Fruit fly (Drosophila melanogaster) whole organism, embryonic: ENCODE measurements around the gene CAH7.

Experiments used
- Aef1 ChIP-seq: fragments of 200-800 bp; sonication (Bioruptor generic); IDR thresholded peaks from 3 replicates; pipeline ENCODE4 v1.3.6; 2022; ENCODE audit warnings: missing biosample characterization, missing genetic modification characterization
- CG11560 ChIP-seq: fragments of 200-800 bp; sonication (Bioruptor generic); IDR thresholded peaks from 3 replicates; pipeline ENCODE4 v1.3.6; 2022; ENCODE audit warnings: missing biosample characterization, missing genetic modification characterization
- CG11696 ChIP-seq: fragments of 200-800 bp; sonication (Bioruptor generic); IDR thresholded peaks from 2 replicates; pipeline ENCODE4 v1.3.6; 2022; ENCODE audit warnings: missing biosample characterization, missing genetic modification characterization
- CG12391 ChIP-seq: fragments of 200-800 bp; sonication (Bioruptor generic); optimal IDR thresholded peaks from 3 replicates; lab custom pipeline; 2018; ENCODE audit warnings: missing biosample characterization, mild to moderate bottlenecking, missing genetic modification characterization, moderate library complexity
- CG12769 ChIP-seq: fragments of 200-800 bp; sonication (Bioruptor generic); optimal IDR thresholded peaks from 2 replicates; lab custom pipeline; 2019; ENCODE audit warnings: missing biosample characterization, mild to moderate bottlenecking, missing genetic modification characterization, moderate library complexity
- CG13424 ChIP-seq: fragments of 200-800 bp; sonication (Bioruptor generic); optimal IDR thresholded peaks from 2 replicates; lab custom pipeline; 2019; ENCODE audit warnings: missing biosample characterization, mild to moderate bottlenecking, missing genetic modification characterization, moderate library complexity
- CG13775 ChIP-seq: fragments of 200-800 bp; sonication (Bioruptor generic); optimal IDR thresholded peaks from 3 replicates; lab custom pipeline; 2017; ENCODE audit warnings: missing biosample characterization, mild to moderate bottlenecking, missing genetic modification characterization
- CG13894 ChIP-seq: fragments of 200-800 bp; sonication (Bioruptor generic); optimal IDR thresholded peaks from 3 replicates; lab custom pipeline; 2018; ENCODE audit warnings: missing biosample characterization, mild to moderate bottlenecking, missing genetic modification characterization, moderate library complexity
- CG14965 ChIP-seq: fragments of 200-800 bp; sonication (Bioruptor generic); optimal IDR thresholded peaks from 2 replicates; lab custom pipeline; 2016; ENCODE audit warnings: missing biosample characterization, missing genetic modification characterization, borderline replicate concordance
- CG17612 ChIP-seq: fragments of 200-800 bp; sonication (Bioruptor generic); IDR thresholded peaks from 2 replicates; pipeline ENCODE4 v1.3.6; 2022; ENCODE audit warnings: missing biosample characterization, missing genetic modification characterization
- CG18011 ChIP-seq: fragments of 200-800 bp; sonication (Bioruptor generic); optimal IDR thresholded peaks from 2 replicates; lab custom pipeline; 2017; ENCODE audit warnings: missing biosample characterization, missing genetic modification characterization, mild to moderate bottlenecking, moderate library complexity, missing genotype
- CG2199 ChIP-seq: fragments of 200-800 bp; sonication (Bioruptor generic); IDR thresholded peaks from 3 replicates; pipeline ENCODE4 v1.3.6; 2022; ENCODE audit warnings: missing biosample characterization, missing genetic modification characterization
- CG2712 ChIP-seq: fragments of 200-800 bp; optimal IDR thresholded peaks from 3 replicates; lab custom pipeline; 2019; ENCODE audit warnings: missing biosample characterization, mild to moderate bottlenecking, missing genetic modification characterization, moderate library complexity
- CG31365 ChIP-seq: fragments of 200-800 bp; sonication (Bioruptor generic); optimal IDR thresholded peaks from 2 replicates; lab custom pipeline; 2018; ENCODE audit warnings: missing biosample characterization, mild to moderate bottlenecking, missing genetic modification characterization
- CG3407 ChIP-seq: fragments of 200-800 bp; sonication (Bioruptor generic); optimal IDR thresholded peaks from 2 replicates; lab custom pipeline; 2018; ENCODE audit warnings: missing biosample characterization, mild to moderate bottlenecking, missing genetic modification characterization
- CG3995 ChIP-seq: fragments of 200-800 bp; sonication (Bioruptor generic); optimal IDR thresholded peaks from 3 replicates; lab custom pipeline; 2016; ENCODE audit warnings: missing biosample characterization, missing genetic modification characterization
- CG4617 ChIP-seq: fragments of 200-800 bp; sonication (Bioruptor generic); optimal IDR thresholded peaks from 3 replicates; lab custom pipeline; 2016; ENCODE audit warnings: missing biosample characterization, missing genetic modification characterization, borderline replicate concordance
- CG5953 ChIP-seq: fragments of 200-800 bp; sonication (Bioruptor generic); IDR thresholded peaks from 2 replicates; pipeline ENCODE4 v1.3.6; 2022; ENCODE audit warnings: missing biosample characterization, missing genetic modification characterization
- CG6175 ChIP-seq: fragments of 200-800 bp; sonication (Bioruptor generic); IDR thresholded peaks from 3 replicates; pipeline ENCODE4 v1.3.6; 2022; ENCODE audit warnings: missing biosample characterization, missing genetic modification characterization
- CG7987 ChIP-seq: fragments of 200-800 bp; sonication (Bioruptor generic); optimal IDR thresholded peaks from 2 replicates; lab custom pipeline; 2018; ENCODE audit warnings: missing biosample characterization, mild to moderate bottlenecking, missing genetic modification characterization, moderate library complexity
- CG8944 ChIP-seq: fragments of 200-800 bp; sonication (Bioruptor generic); optimal IDR thresholded peaks from 3 replicates; lab custom pipeline; 2016; ENCODE audit warnings: missing biosample characterization, missing genetic modification characterization
- CG9932 ChIP-seq: fragments of 200-800 bp; sonication (Bioruptor generic); IDR thresholded peaks from 2 replicates; pipeline ENCODE4 v1.3.6; 2022; ENCODE audit warnings: missing biosample characterization, missing genetic modification characterization
- Dad ChIP-seq: fragments of 200-800 bp; sonication (Bioruptor generic); optimal IDR thresholded peaks from 3 replicates; lab custom pipeline; 2016; ENCODE audit warnings: missing biosample characterization, missing genetic modification characterization
- Dfd ChIP-seq, 2 experiments: fragments of >200 bp; optimal IDR thresholded peaks; 2 replicates each; lab custom pipeline; 2017; ENCODE audit warnings: missing biosample characterization in 2 of 2, missing genetic modification characterization in 2 of 2
- Dll ChIP-seq: fragments of 200-800 bp; sonication (Bioruptor generic); IDR thresholded peaks from 4 replicates; pipeline ENCODE4 v1.3.6; 2022; ENCODE audit warnings: missing biosample characterization, missing genetic modification characterization; ENCODE audit not compliant: partially characterized antibody
- Ets97D ChIP-seq: fragments of 200-800 bp; sonication (Bioruptor generic); optimal IDR thresholded peaks from 3 replicates; lab custom pipeline; 2016; ENCODE audit warnings: missing biosample characterization, missing genetic modification characterization
- Fer1 ChIP-seq: fragments of 200-800 bp; sonication (Bioruptor generic); optimal IDR thresholded peaks from 2 replicates; lab custom pipeline; 2017; ENCODE audit warnings: missing biosample characterization, mild to moderate bottlenecking, missing genetic modification characterization
- Nf-YB ChIP-seq: fragments of 200-800 bp; sonication (Bioruptor generic); optimal IDR thresholded peaks from 3 replicates; lab custom pipeline; 2019; ENCODE audit warnings: missing biosample characterization, mild to moderate bottlenecking, missing genetic modification characterization, moderate library complexity
- Optix ChIP-seq: fragments of 200-800 bp; sonication (Bioruptor generic); IDR thresholded peaks from 3 replicates; pipeline ENCODE4 v1.3.6; 2022; ENCODE audit warnings: missing biosample characterization, missing genetic modification characterization
- Sry-δ ChIP-seq: fragments of 200-800 bp; sonication (Bioruptor generic); optimal IDR thresholded peaks from 2 replicates; lab custom pipeline; 2016; ENCODE audit warnings: missing biosample characterization, missing genetic modification characterization
- Taf1 ChIP-seq: fragments of 200-800 bp; sonication (Bioruptor generic); IDR thresholded peaks from 2 replicates; pipeline ENCODE4 v1.3.6; 2022; ENCODE audit warnings: missing biosample characterization, missing genetic modification characterization
- Usf ChIP-seq: fragments of 200-800 bp; sonication (Bioruptor generic); optimal IDR thresholded peaks from 2 replicates; lab custom pipeline; 2017; ENCODE audit warnings: missing genotype, missing biosample characterization, missing genetic modification characterization
- cwo ChIP-seq: fragments of 200-800 bp; sonication (Bioruptor generic); optimal IDR thresholded peaks from 3 replicates; lab custom pipeline; 2017; ENCODE audit warnings: missing biosample characterization, missing genetic modification characterization, mild to moderate bottlenecking, moderate library complexity, missing genetic modification reagents
- dan ChIP-seq: fragments of 200-800 bp; sonication (Bioruptor generic); IDR thresholded peaks from 2 replicates; pipeline ENCODE4 v1.3.6; 2022; ENCODE audit warnings: missing biosample characterization, missing genetic modification characterization
- eve ChIP-seq, 2 experiments: fragments of >200 bp; optimal IDR thresholded peaks; 2 replicates each; lab custom pipeline; 2017; ENCODE audit warnings: missing biosample characterization in 2 of 2, missing genetic modification characterization in 2 of 2
- fu2 ChIP-seq: fragments of 200-800 bp; sonication (Bioruptor generic); optimal IDR thresholded peaks from 2 replicates; lab custom pipeline; 2016; ENCODE audit warnings: missing biosample characterization, missing genetic modification characterization
- gce ChIP-seq: fragments of 200-800 bp; sonication (Bioruptor generic); IDR thresholded peaks from 3 replicates; pipeline ENCODE4 v1.3.6; 2022; ENCODE audit warnings: missing biosample characterization, missing genetic modification characterization
- gcm ChIP-seq: fragments of 200-800 bp; sonication (Bioruptor generic); optimal IDR thresholded peaks from 2 replicates; lab custom pipeline; 2019; ENCODE audit warnings: missing biosample characterization, mild to moderate bottlenecking, missing genetic modification characterization, moderate library complexity
- her ChIP-seq: fragments of 200-800 bp; sonication (Bioruptor generic); optimal IDR thresholded peaks from 2 replicates; lab custom pipeline; 2016; ENCODE audit warnings: missing biosample characterization, missing genetic modification characterization
- hth ChIP-seq: fragments of >200 bp; optimal IDR thresholded peaks from 2 replicates; lab custom pipeline; 2017; ENCODE audit warnings: inconsistent platforms
- kay ChIP-seq: fragments of 200-800 bp; sonication (Bioruptor generic); optimal IDR thresholded peaks from 2 replicates; lab custom pipeline; 2016; ENCODE audit warnings: missing biosample characterization, missing genetic modification characterization
- pb ChIP-seq: fragments of 200-800 bp; sonication (Bioruptor generic); optimal IDR thresholded peaks from 3 replicates; lab custom pipeline; 2016; ENCODE audit warnings: missing biosample characterization, missing genetic modification characterization
- schlank ChIP-seq: fragments of 200-800 bp; sonication (Bioruptor generic); optimal IDR thresholded peaks from 2 replicates; lab custom pipeline; 2018; ENCODE audit warnings: missing biosample characterization, mild to moderate bottlenecking, missing genetic modification characterization
- seq ChIP-seq: fragments of 200-800 bp; sonication (Bioruptor generic); IDR thresholded peaks from 2 replicates; pipeline ENCODE4 v1.3.6; 2022; ENCODE audit warnings: missing biosample characterization, missing genetic modification characterization
- sna ChIP-seq: fragments of 200-800 bp; sonication (Bioruptor generic); IDR thresholded peaks from 2 replicates; pipeline ENCODE4 v1.3.6; 2022; ENCODE audit warnings: missing biosample characterization, missing genetic modification characterization; ENCODE audit not compliant: partially characterized antibody
- stc ChIP-seq: fragments of 200-800 bp; sonication (Bioruptor generic); IDR thresholded peaks from 2 replicates; pipeline ENCODE4 v1.3.6; 2022; ENCODE audit warnings: missing biosample characterization, missing genetic modification characterization
- tap ChIP-seq: fragments of 200-800 bp; optimal IDR thresholded peaks from 3 replicates; lab custom pipeline; 2019; ENCODE audit warnings: missing biosample characterization, mild to moderate bottlenecking, missing genetic modification characterization, moderate library complexity
- tgo ChIP-seq: fragments of 200-800 bp; sonication (Bioruptor generic); IDR thresholded peaks from 3 replicates; pipeline ENCODE4 v1.3.6; 2022; ENCODE audit warnings: missing biosample characterization, missing genetic modification characterization
- wdn ChIP-seq: fragments of 200-800 bp; sonication (Bioruptor generic); IDR thresholded peaks from 2 replicates; pipeline ENCODE4 v1.3.6; 2022; ENCODE audit warnings: missing biosample characterization, missing genetic modification characterization

CAH7 gene

DNA sequence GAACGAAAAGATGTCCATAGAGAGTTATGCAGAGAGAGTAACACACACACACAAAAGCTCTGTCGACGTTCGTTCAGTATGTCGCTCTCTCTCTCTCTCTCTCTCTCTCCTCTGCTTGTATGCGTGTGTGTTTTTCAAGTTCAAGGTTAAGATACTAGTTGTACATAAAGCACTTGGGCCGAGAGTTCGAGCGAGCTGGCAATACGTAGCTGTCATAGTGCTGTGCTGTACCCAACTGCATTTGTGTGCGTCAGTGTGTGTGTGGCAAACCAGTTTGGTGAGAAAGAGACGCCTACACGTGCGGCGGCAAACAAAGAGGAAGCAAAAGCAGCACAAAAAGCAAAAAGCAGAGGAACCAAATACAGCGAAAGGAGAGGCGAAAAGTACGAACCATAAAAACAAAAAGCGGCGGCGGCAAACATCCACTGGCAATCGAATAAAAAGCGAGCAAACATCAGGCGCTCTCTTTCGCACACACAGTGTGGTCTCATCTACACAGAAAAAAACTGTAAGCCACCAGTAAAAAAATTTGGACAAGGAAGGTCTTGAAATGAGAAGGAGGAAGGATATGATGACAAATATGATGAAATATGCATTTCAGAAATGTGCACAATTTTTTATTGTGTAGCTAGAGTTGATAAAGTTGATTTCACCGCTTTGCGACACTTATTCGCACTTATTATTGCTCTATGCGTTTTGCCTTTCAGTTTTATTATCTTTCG, 24.7 kb upstream of the CAH7 start (continued):
- TF ChIP-seq cwo (peak; percentile 66), CG11560 (tag; lab: Robert Waterston, UW) (0 out of 3 replicates have a peak, but pooled peaks have one; percentile 34), CG3407 (peak; percentile 43), CG13775 (GFP tag; lab: Kevin White, UChicago) (peak; percentile 49), CG2712 (tag; lab: Kevin White, UChicago) (peak; percentile 45), Optix (GFP tag; lab: Robert Waterston, UW) (peak; percentile 51; the same call in 1 of the 3 replicates), gcm (GFP tag; lab: Kevin White, UChicago) (no peak), sna (GFP tag; lab: Robert Waterston, UW) (0 out of 2 replicates have a peak, but pooled peaks have one; percentile 28), Nf-YB (GFP tag; lab: Kevin White, UChicago) (peak; percentile 11), CG8944 (GFP tag; lab: Kevin White, UChicago) (peak; percentile 69), tap (tag; lab: Kevin White, UChicago) (no peak), eve (GFP tag; optimal IDR thresholded peaks at IDR 0.05; lab: Kevin White, UChicago) (peak in 1 of 2 experiments; percentile 86), tgo (peak; percentile 74), Taf1 (peak; percentile 63; the same call in 1 of the 2 replicates), Sry-δ (GFP tag; lab: Kevin White, UChicago) (peak; percentile 27), CG31365 (tag; lab: Kevin White, UChicago) (no peak), CG2199 (0 out of 3 replicates have a peak, but pooled peaks have one; percentile 33), CG13424 (tag; lab: Kevin White, UChicago) (peak; percentile 22), her (peak; percentile 69), wdn (GFP tag; lab: Robert Waterston, UW) (0 out of 2 replicates have a peak, but pooled peaks have one; percentile 10), fu2 (GFP tag; lab: Kevin White, UChicago) (peak; percentile 59), CG17612 (0 out of 2 replicates have a peak, but pooled peaks have one; percentile 32), CG3995 (peak; percentile 32), CG12769 (tag; lab: Kevin White, UChicago) (peak; percentile 34), CG13894 (tag; lab: Kevin White, UChicago) (no peak), Dad (GFP tag; lab: Kevin White, UChicago) (peak; percentile 47), CG18011 (GFP tag; lab: Kevin White, UChicago) (peak; percentile 60), pb (GFP tag; lab: Kevin White, UChicago) (peak; percentile 41), CG14965 (no peak), CG6175 (GFP tag; lab: Robert Waterston, UW) (0 out of 3 replicates have a peak, but pooled peaks have one; percentile 32), Ets97D (GFP tag; lab: Kevin White, UChicago) (peak; percentile 19), Dfd (GFP tag; optimal IDR thresholded peaks at IDR 0.05; lab: Kevin White, UChicago) (peak in 1 of 2 experiments; percentile 52), seq (GFP tag; lab: Robert Waterston, UW) (peak; percentile 76), kay (GFP tag; lab: Kevin White, UChicago) (peak; percentile 6), Aef1 (GFP tag; lab: Robert Waterston, UW) (peak; percentile 80), CG5953 (GFP tag; lab: Robert Waterston, UW) (peak; percentile 61; the same call in 1 of the 2 replicates), schlank (peak; percentile 6), CG11696 (GFP tag; lab: Robert Waterston, UW) (peak; percentile 53; the same call in 1 of the 2 replicates), CG4617 (GFP tag; lab: Kevin White, UChicago) (peak; percentile 9), gce (GFP tag; lab: Robert Waterston, UW) (peak; percentile 16; the same call in 1 of the 3 replicates), CG12391 (tag; lab: Kevin White, UChicago) (peak; percentile 43), hth (lab: Kevin White, UChicago) (no peak), Fer1 (GFP tag; lab: Kevin White, UChicago) (peak; percentile 28), dan (no peak), Usf (GFP tag; lab: Kevin White, UChicago) (no peak), CG9932 (GFP tag; lab: Robert Waterston, UW) (peak; percentile 67), CG7987 (GFP tag; lab: Kevin White, UChicago) (peak; percentile 19), Dll (GFP tag; lab: Robert Waterston, UW) (no peak), stc (GFP tag; lab: Robert Waterston, UW) (peak; percentile 76)
